Fruit fly (Drosophila melanogaster) whole organism, embryonic: ENCODE data around the gene VhaM9.7-d.
A peak's percentile ranks its signal among the peaks of the same experiment; 100 is the strongest.

Experiments used
- Adf1 ChIP-seq: fragments of 200-800 bp; sonication (Bioruptor generic); IDR thresholded peaks from 2 replicates; pipeline ENCODE4 v1.3.6; 2022; ENCODE audit warnings: missing biosample characterization, missing genetic modification characterization
- Atf-2 ChIP-seq: fragments of 200-800 bp; sonication (Bioruptor generic); optimal IDR thresholded peaks from 2 replicates; lab custom pipeline; 2016; ENCODE audit warnings: missing biosample characterization, missing genetic modification characterization
- BtbVII ChIP-seq: fragments of 200-800 bp; sonication (Bioruptor generic); optimal IDR thresholded peaks from 3 replicates; lab custom pipeline; 2017; ENCODE audit warnings: missing biosample characterization, mild to moderate bottlenecking, missing genetic modification characterization
- CG10654 ChIP-seq: fragments of 200-800 bp; sonication (Bioruptor generic); optimal IDR thresholded peaks from 2 replicates; lab custom pipeline; 2016; ENCODE audit warnings: missing biosample characterization, missing genetic modification characterization
- CG11560 ChIP-seq: fragments of 200-800 bp; sonication (Bioruptor generic); IDR thresholded peaks from 3 replicates; pipeline ENCODE4 v1.3.6; 2022; ENCODE audit warnings: missing biosample characterization, missing genetic modification characterization
- CG12236 ChIP-seq: fragments of 200-800 bp; sonication (Bioruptor generic); optimal IDR thresholded peaks from 2 replicates; lab custom pipeline; 2016; ENCODE audit warnings: missing biosample characterization, missing genetic modification characterization
- CG14860 ChIP-seq: fragments of 200-800 bp; sonication (Bioruptor generic); IDR thresholded peaks from 3 replicates; pipeline ENCODE4 v1.3.6; 2022; ENCODE audit warnings: missing biosample characterization, missing genetic modification characterization; ENCODE audit not compliant: partially characterized antibody
- CG16813 ChIP-seq: fragments of 200-800 bp; sonication (Bioruptor generic); IDR thresholded peaks from 3 replicates; pipeline ENCODE4 v1.3.6; 2022; ENCODE audit warnings: missing biosample characterization, missing genetic modification characterization; ENCODE audit not compliant: partially characterized antibody
- CG1792 ChIP-seq: fragments of 200-800 bp; sonication (Bioruptor generic); optimal IDR thresholded peaks from 2 replicates; lab custom pipeline; 2016; ENCODE audit warnings: missing biosample characterization, missing genetic modification characterization
- CG1832 ChIP-seq: fragments of 200-800 bp; sonication (Bioruptor generic); optimal IDR thresholded peaks from 2 replicates; lab custom pipeline; 2017; ENCODE audit warnings: missing biosample characterization, mild to moderate bottlenecking, missing genetic modification characterization, inconsistent platforms
- CG30431 ChIP-seq: fragments of 200-800 bp; sonication (Bioruptor generic); optimal IDR thresholded peaks from 2 replicates; lab custom pipeline; 2017; ENCODE audit warnings: missing biosample characterization, missing genetic modification characterization
- CG31224 ChIP-seq: fragments of 200-800 bp; sonication (Bioruptor generic); IDR thresholded peaks from 2 replicates; pipeline ENCODE4 v1.3.6; 2022; ENCODE audit warnings: missing biosample characterization, missing genetic modification characterization
- CG31365 ChIP-seq: fragments of 200-800 bp; sonication (Bioruptor generic); optimal IDR thresholded peaks from 2 replicates; lab custom pipeline; 2018; ENCODE audit warnings: missing biosample characterization, mild to moderate bottlenecking, missing genetic modification characterization
- CG33557 ChIP-seq: fragments of 200-800 bp; sonication (Bioruptor generic); optimal IDR thresholded peaks from 2 replicates; lab custom pipeline; 2019; ENCODE audit warnings: missing biosample characterization, mild to moderate bottlenecking, missing genetic modification characterization, moderate library complexity
- CG3995 ChIP-seq: fragments of 200-800 bp; sonication (Bioruptor generic); optimal IDR thresholded peaks from 3 replicates; lab custom pipeline; 2016; ENCODE audit warnings: missing biosample characterization, missing genetic modification characterization
- CG42726 ChIP-seq: fragments of 200-800 bp; sonication (Bioruptor generic); IDR thresholded peaks from 2 replicates; pipeline ENCODE4 v1.3.6; 2022; ENCODE audit warnings: missing biosample characterization, missing genetic modification characterization; ENCODE audit not compliant: partially characterized antibody
- CG4854 ChIP-seq: fragments of 200-800 bp; sonication (Bioruptor generic); optimal IDR thresholded peaks from 2 replicates; lab custom pipeline; 2016; ENCODE audit warnings: missing biosample characterization, missing genetic modification characterization, inconsistent platforms
- CG5180 ChIP-seq: fragments of 200-800 bp; sonication (Bioruptor generic); optimal IDR thresholded peaks from 3 replicates; lab custom pipeline; 2017; ENCODE audit warnings: missing biosample characterization, missing genetic modification characterization, mild to moderate bottlenecking, moderate library complexity, missing genetic modification reagents
- CG7963 ChIP-seq: fragments of 200-800 bp; sonication (Bioruptor generic); IDR thresholded peaks from 3 replicates; pipeline ENCODE4 v1.3.6; 2022; ENCODE audit warnings: missing biosample characterization, missing genetic modification characterization; ENCODE audit not compliant: partially characterized antibody
- CG7987 ChIP-seq: fragments of 200-800 bp; sonication (Bioruptor generic); optimal IDR thresholded peaks from 2 replicates; lab custom pipeline; 2018; ENCODE audit warnings: missing biosample characterization, mild to moderate bottlenecking, missing genetic modification characterization, moderate library complexity
- CG8290 ChIP-seq, 3 experiments: fragments of 200-800 bp; sonication (Bioruptor generic); optimal IDR thresholded peaks; 2 replicates each; lab custom pipeline; 2016 to 2019; ENCODE audit warnings: missing biosample characterization in 3 of 3, missing genetic modification characterization in 3 of 3, mild to moderate bottlenecking in 2 of 3, moderate library complexity in 1 of 3
- D19B ChIP-seq: fragments of 200-800 bp; sonication (Bioruptor generic); optimal IDR thresholded peaks from 2 replicates; lab custom pipeline; 2017; ENCODE audit warnings: missing biosample characterization, mild to moderate bottlenecking, missing genetic modification characterization
- Ets65A ChIP-seq: fragments of 200-800 bp; sonication (Bioruptor generic); peaks from one replicate; lab custom pipeline; 2016; ENCODE audit warnings: missing biosample characterization, missing genetic modification characterization
- H2.0 ChIP-seq: fragments of 200-800 bp; sonication (Bioruptor generic); IDR thresholded peaks from 2 replicates; pipeline ENCODE4 v1.3.6; 2022; ENCODE audit warnings: missing biosample characterization, missing genetic modification characterization
- Hsf ChIP-seq: fragments of 200-800 bp; sonication (Bioruptor generic); optimal IDR thresholded peaks from 3 replicates; lab custom pipeline; 2016; ENCODE audit warnings: missing biosample characterization, missing genetic modification characterization
- Ptx1 ChIP-seq: fragments of 200-800 bp; sonication (Bioruptor generic); IDR thresholded peaks from 2 replicates; pipeline ENCODE4 v1.3.6; 2022; ENCODE audit warnings: missing biosample characterization, missing genetic modification characterization
- Sry-β ChIP-seq: fragments of 200-800 bp; sonication (Bioruptor generic); optimal IDR thresholded peaks from 2 replicates; lab custom pipeline; 2018; ENCODE audit warnings: missing biosample characterization, mild to moderate bottlenecking, missing genetic modification characterization, moderate library complexity
- Ssrp ChIP-seq: fragments of 200-800 bp; sonication (Bioruptor generic); optimal IDR thresholded peaks from 2 replicates; lab custom pipeline; 2018; ENCODE audit warnings: missing biosample characterization, mild to moderate bottlenecking, missing genetic modification characterization, moderate library complexity
- Vsx1 ChIP-seq: fragments of 200-800 bp; sonication (Bioruptor generic); optimal IDR thresholded peaks from 2 replicates; lab custom pipeline; 2017; ENCODE audit warnings: missing biosample characterization, mild to moderate bottlenecking, missing genetic modification characterization, missing genetic modification reagents
- al ChIP-seq: fragments of 200-800 bp; sonication (Bioruptor generic); IDR thresholded peaks from 2 replicates; pipeline ENCODE4 v1.3.6; 2022; ENCODE audit warnings: missing biosample characterization, missing genetic modification characterization
- bbx ChIP-seq: fragments of 200-800 bp; sonication (Bioruptor generic); IDR thresholded peaks from 2 replicates; pipeline ENCODE4 v1.3.6; 2022; ENCODE audit warnings: missing biosample characterization, missing genetic modification characterization; ENCODE audit not compliant: partially characterized antibody
- bowl ChIP-seq: fragments of 200-800 bp; sonication (Bioruptor generic); IDR thresholded peaks from 2 replicates; pipeline ENCODE4 v1.3.6; 2022; ENCODE audit warnings: missing biosample characterization, missing genetic modification characterization
- cato ChIP-seq: fragments of 200-800 bp; sonication (Bioruptor generic); optimal IDR thresholded peaks from 2 replicates; lab custom pipeline; 2016; ENCODE audit warnings: missing biosample characterization, missing genetic modification characterization, borderline replicate concordance
- cwo ChIP-seq: fragments of 200-800 bp; sonication (Bioruptor generic); optimal IDR thresholded peaks from 3 replicates; lab custom pipeline; 2017; ENCODE audit warnings: missing biosample characterization, missing genetic modification characterization, mild to moderate bottlenecking, moderate library complexity, missing genetic modification reagents
- ewg ChIP-seq: fragments of 200-800 bp; sonication (Bioruptor generic); optimal IDR thresholded peaks from 3 replicates; lab custom pipeline; 2017; ENCODE audit warnings: mild to moderate bottlenecking, missing biosample characterization, missing genetic modification reagents, missing genetic modification characterization
- exex ChIP-seq: fragments of 200-800 bp; sonication (Bioruptor generic); optimal IDR thresholded peaks from 4 replicates; lab custom pipeline; 2018; ENCODE audit warnings: missing biosample characterization, mild to moderate bottlenecking, missing genetic modification characterization, moderate library complexity
- eyg ChIP-seq: fragments of 200-800 bp; sonication (Bioruptor generic); optimal IDR thresholded peaks from 3 replicates; lab custom pipeline; 2016; ENCODE audit warnings: missing biosample characterization, missing genetic modification characterization
- fd3F ChIP-seq: fragments of 200-800 bp; sonication (Bioruptor generic); optimal IDR thresholded peaks from 2 replicates; lab custom pipeline; 2018; ENCODE audit warnings: missing biosample characterization, mild to moderate bottlenecking, missing genetic modification characterization, moderate library complexity
- fd96Cb ChIP-seq: fragments of 200-800 bp; sonication (Bioruptor generic); optimal IDR thresholded peaks from 2 replicates; lab custom pipeline; 2018; ENCODE audit warnings: missing biosample characterization, mild to moderate bottlenecking, missing genetic modification characterization, moderate library complexity
- her ChIP-seq: fragments of 200-800 bp; sonication (Bioruptor generic); optimal IDR thresholded peaks from 2 replicates; lab custom pipeline; 2016; ENCODE audit warnings: missing biosample characterization, missing genetic modification characterization
- insv ChIP-seq, 2 experiments: fragments of 200-800 bp; sonication (Bioruptor generic); optimal IDR thresholded peaks; 3 replicates each; lab custom pipeline; 2016 to 2018; ENCODE audit warnings: missing biosample characterization in 2 of 2, missing genetic modification characterization in 2 of 2
- kah ChIP-seq: fragments of 200-800 bp; sonication (Bioruptor generic); optimal IDR thresholded peaks from 2 replicates; lab custom pipeline; 2018; ENCODE audit warnings: missing biosample characterization, mild to moderate bottlenecking, missing genetic modification characterization
- ken ChIP-seq: fragments of 200-800 bp; sonication (Bioruptor generic); IDR thresholded peaks from 3 replicates; pipeline ENCODE4 v1.3.6; 2022; ENCODE audit warnings: missing biosample characterization, missing genetic modification characterization
- klu ChIP-seq: fragments of 200-800 bp; sonication (Bioruptor generic); IDR thresholded peaks from 2 replicates; pipeline ENCODE4 v1.3.6; 2022; ENCODE audit warnings: missing biosample characterization, missing genetic modification characterization
- onecut ChIP-seq: fragments of 200-800 bp; sonication (Bioruptor generic); IDR thresholded peaks from 2 replicates; pipeline ENCODE4 v1.3.6; 2022; ENCODE audit warnings: missing biosample characterization, missing genetic modification characterization
- pfk ChIP-seq: fragments of 200-800 bp; sonication (Bioruptor generic); optimal IDR thresholded peaks from 2 replicates; lab custom pipeline; 2018; ENCODE audit warnings: missing biosample characterization, mild to moderate bottlenecking, missing genetic modification characterization, moderate library complexity
- psq ChIP-seq: fragments of 200-800 bp; sonication (Bioruptor generic); optimal IDR thresholded peaks from 2 replicates; lab custom pipeline; 2017; ENCODE audit warnings: missing biosample characterization, missing genetic modification characterization
- row ChIP-seq: fragments of 200-800 bp; sonication (Bioruptor generic); IDR thresholded peaks from 3 replicates; pipeline ENCODE4 v1.3.6; 2022; ENCODE audit warnings: missing biosample characterization, missing genetic modification characterization
- run ChIP-seq: fragments of 200-800 bp; sonication (Bioruptor generic); optimal IDR thresholded peaks from 3 replicates; lab custom pipeline; 2018; ENCODE audit warnings: missing biosample characterization, mild to moderate bottlenecking, missing genetic modification characterization
- shn ChIP-seq: fragments of 200-800 bp; sonication (Bioruptor generic); optimal IDR thresholded peaks from 3 replicates; lab custom pipeline; 2016; ENCODE audit warnings: missing biosample characterization, missing genetic modification characterization
- toy ChIP-seq: fragments of 200-800 bp; sonication (Bioruptor generic); IDR thresholded peaks from 2 replicates; pipeline ENCODE4 v1.3.6; 2022; ENCODE audit warnings: missing biosample characterization, missing genetic modification characterization

VhaM9.7-d gene

DNA sequence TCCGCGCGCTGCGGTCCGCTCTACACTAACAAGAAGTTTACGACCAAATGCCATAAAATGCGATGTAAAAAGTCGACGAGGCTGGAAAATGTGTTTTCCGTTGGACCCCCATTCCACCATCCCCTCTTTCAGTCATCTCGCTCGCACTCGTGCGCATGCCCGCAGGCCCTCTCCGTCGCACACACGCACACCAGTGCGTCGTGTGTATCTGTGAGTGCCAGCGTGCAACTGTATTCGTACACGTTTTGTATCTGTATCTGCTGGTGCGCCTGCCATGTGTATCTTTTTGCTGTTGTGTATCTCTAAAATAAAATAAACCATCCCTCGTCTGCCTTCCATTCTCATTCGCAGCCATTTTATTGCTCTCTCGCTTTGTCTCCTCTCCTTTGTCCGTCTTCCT is 14.8 kb upstream of the VhaM9.7-d start (continued):
- TF ChIP-seq CG16813 (GFP tag; lab: Robert Waterston, UW): peak; percentile 22; the same call in 1 of the 3 replicates
- no peak for TF ChIP-seq CG12236
- no peak for TF ChIP-seq Vsx1 (GFP tag; lab: Kevin White, UChicago)
- no peak for TF ChIP-seq CG3995
- TF ChIP-seq insv (GFP tag; optimal IDR thresholded peaks at IDR 0.05; lab: Kevin White, UChicago): peak in 1 of 2 experiments; percentile 45
- TF ChIP-seq Atf-2: no peak
- TF ChIP-seq ewg (GFP tag; lab: Kevin White, UChicago): peak; percentile 90
- no peak for TF ChIP-seq Ssrp (tag; lab: Kevin White, UChicago)
- TF ChIP-seq CG7963 (GFP tag; lab: Robert Waterston, UW): no peak
- TF ChIP-seq fd96Cb (tag; lab: Kevin White, UChicago): no peak
- no peak for TF ChIP-seq shn (GFP tag; lab: Kevin White, UChicago)
- TF ChIP-seq cato (GFP tag; lab: Kevin White, UChicago): no peak
- no peak for TF ChIP-seq her (GFP tag; lab: Kevin White, UChicago)
- TF ChIP-seq fd3F: no peak
- no peak for TF ChIP-seq BtbVII
- TF ChIP-seq CG33557 (GFP tag; lab: Kevin White, UChicago): no peak
- no peak for TF ChIP-seq CG7987 (GFP tag; lab: Kevin White, UChicago)
- no peak for TF ChIP-seq toy
- peak; percentile 40 for TF ChIP-seq psq (GFP tag; lab: Kevin White, UChicago)
- no peak for TF ChIP-seq D19B (GFP tag; lab: Kevin White, UChicago)
- TF ChIP-seq eyg (GFP tag; lab: Kevin White, UChicago): no peak
- TF ChIP-seq klu: no peak
- no peak for TF ChIP-seq bowl (GFP tag; lab: Robert Waterston, UW)
- TF ChIP-seq CG1832 (GFP tag; lab: Kevin White, UChicago): peak; percentile 90
- 0 out of 2 replicates have a peak, but pooled peaks have one; percentile 16 for TF ChIP-seq Adf1
- TF ChIP-seq kah (GFP tag; lab: Kevin White, UChicago): no peak
- no peak for TF ChIP-seq H2.0 (GFP tag; lab: Robert Waterston, UW)
- no peak for TF ChIP-seq CG31365 (tag; lab: Kevin White, UChicago)
- TF ChIP-seq run (tag; lab: Kevin White, UChicago): no peak
- no peak for TF ChIP-seq CG42726 (GFP tag; lab: Robert Waterston, UW)
- no peak for TF ChIP-seq ken (GFP tag; lab: Robert Waterston, UW)
- TF ChIP-seq exex (tag; lab: Kevin White, UChicago): no peak
- 0 out of 3 replicates have a peak, but pooled peaks have one; percentile 6 for TF ChIP-seq row (GFP tag; lab: Robert Waterston, UW)
- no peak for TF ChIP-seq CG31224 (GFP tag; lab: Robert Waterston, UW)
- no peak for TF ChIP-seq CG1792 (GFP tag; lab: Kevin White, UChicago)
- no peak for TF ChIP-seq Ets65A (GFP tag; lab: Kevin White, UChicago)
- TF ChIP-seq CG4854 (GFP tag; lab: Kevin White, UChicago): no peak
- no peak for TF ChIP-seq bbx (GFP tag; lab: Robert Waterston, UW)
- no peak for TF ChIP-seq CG14860 (GFP tag; lab: Robert Waterston, UW)
- no peak for TF ChIP-seq onecut (GFP tag; lab: Robert Waterston, UW)
- TF ChIP-seq CG30431 (GFP tag; lab: Kevin White, UChicago): no peak
- TF ChIP-seq Ptx1 (GFP tag; lab: Robert Waterston, UW): no peak
- no peak for TF ChIP-seq CG8290 (GFP tag; optimal IDR thresholded peaks at IDR 0.05; lab: Kevin White, UChicago)
- no peak for TF ChIP-seq CG8290 (tag; optimal IDR thresholded peaks at IDR 0.05; lab: Kevin White, UChicago)
- TF ChIP-seq CG11560: no peak
- no peak for TF ChIP-seq al (GFP tag; lab: Robert Waterston, UW)
- TF ChIP-seq Hsf (GFP tag; lab: Kevin White, UChicago): no peak
- no peak for TF ChIP-seq cwo (GFP tag; lab: Kevin White, UChicago)
- TF ChIP-seq CG5180 (GFP tag; lab: Kevin White, UChicago): no peak
- no peak for TF ChIP-seq pfk (GFP tag; lab: Kevin White, UChicago)
- no peak for TF ChIP-seq CG10654 (GFP tag; lab: Kevin White, UChicago)
- TF ChIP-seq Sry-β (GFP tag; lab: Kevin White, UChicago): no peak
